Fruit fly (Drosophila melanogaster) whole organism, adult: ENCODE measurements around the gene Scgalpha.

Experiments
- CG11617 ChIP-seq: fragments of 200-800 bp; sonication (Bioruptor generic); optimal IDR thresholded peaks from 2 replicates; lab custom pipeline; 2017; ENCODE audit warnings: mild to moderate bottlenecking, missing biosample characterization, missing genetic modification reagents, missing genetic modification characterization
- CG12768 ChIP-seq: fragments of 200-800 bp; sonication (Bioruptor generic); optimal IDR thresholded peaks from 2 replicates; lab custom pipeline; 2017; ENCODE audit warnings: missing biosample characterization, missing genetic modification characterization, mild to moderate bottlenecking, moderate library complexity, missing genetic modification reagents
- CG14711 ChIP-seq: fragments of 200-800 bp; sonication (Bioruptor generic); optimal IDR thresholded peaks from 2 replicates; lab custom pipeline; 2018; ENCODE audit warnings: missing biosample characterization, mild to moderate bottlenecking, missing genetic modification characterization, moderate library complexity
- CG1620 ChIP-seq: fragments of 200-800 bp; sonication (Bioruptor generic); optimal IDR thresholded peaks from 2 replicates; lab custom pipeline; 2016; ENCODE audit warnings: missing biosample characterization, missing genetic modification characterization
- CG33017 ChIP-seq: fragments of 200-800 bp; sonication (Bioruptor generic); optimal IDR thresholded peaks from 2 replicates; lab custom pipeline; 2018; ENCODE audit warnings: missing biosample characterization, mild to moderate bottlenecking, missing genetic modification characterization, moderate library complexity
- CG5204 ChIP-seq: fragments of 200-800 bp; sonication (Bioruptor generic); optimal IDR thresholded peaks from 2 replicates; lab custom pipeline; 2016; ENCODE audit warnings: missing biosample characterization, missing genetic modification characterization
- CG7045 ChIP-seq: fragments of 200-800 bp; sonication (Bioruptor generic); optimal IDR thresholded peaks from 2 replicates; lab custom pipeline; 2017; ENCODE audit warnings: missing biosample characterization, mild to moderate bottlenecking, missing genetic modification characterization
- CG7101 ChIP-seq: fragments of 200-800 bp; sonication (Bioruptor generic); optimal IDR thresholded peaks from 2 replicates; lab custom pipeline; 2018; ENCODE audit warnings: missing biosample characterization, mild to moderate bottlenecking, missing genetic modification characterization, moderate library complexity
- Clk ChIP-seq: fragments of 200-800 bp; sonication (Bioruptor generic); optimal IDR thresholded peaks from 2 replicates; lab custom pipeline; 2017; ENCODE audit warnings: missing biosample characterization, missing genetic modification characterization
- Crg-1 ChIP-seq: fragments of 200-800 bp; sonication (Bioruptor generic); optimal IDR thresholded peaks from 2 replicates; lab custom pipeline; 2016; ENCODE audit warnings: missing biosample characterization, missing genetic modification characterization
- Hr96 ChIP-seq: fragments of 200-800 bp; sonication (Bioruptor generic); optimal IDR thresholded peaks from 2 replicates; lab custom pipeline; 2016; ENCODE audit warnings: missing biosample characterization, missing genetic modification characterization
- Mnt ChIP-seq: fragments of 200-800 bp; sonication (Bioruptor generic); optimal IDR thresholded peaks from 2 replicates; lab custom pipeline; 2016; ENCODE audit warnings: missing biosample characterization, mild to moderate bottlenecking, missing genetic modification characterization
- bab1 ChIP-seq: fragments of 200-800 bp; sonication (Bioruptor generic); optimal IDR thresholded peaks from 3 replicates; lab custom pipeline; 2019; ENCODE audit warnings: missing biosample characterization, mild to moderate bottlenecking, missing genetic modification characterization, moderate library complexity
- cic ChIP-seq: fragments of 200-800 bp; sonication (Bioruptor generic); optimal IDR thresholded peaks from 2 replicates; lab custom pipeline; 2017; ENCODE audit warnings: missing biosample characterization, mild to moderate bottlenecking, missing genetic modification characterization, moderate library complexity
- cnc ChIP-seq, 2 experiments: fragments of >200 bp; optimal IDR thresholded peaks; 2 replicates each; lab custom pipeline; 2017
- kay ChIP-seq: fragments of 200-800 bp; sonication (Bioruptor generic); peaks from one replicate; lab custom pipeline; 2016; ENCODE audit warnings: missing biosample characterization, missing genetic modification characterization, borderline replicate concordance
- ovo ChIP-seq: fragments of 200-800 bp; sonication (Bioruptor generic); optimal IDR thresholded peaks from 2 replicates; lab custom pipeline; 2016; ENCODE audit warnings: missing biosample characterization, missing genetic modification characterization
- pad ChIP-seq: fragments of 200-800 bp; sonication (Bioruptor generic); optimal IDR thresholded peaks from 3 replicates; lab custom pipeline; 2017; ENCODE audit warnings: missing biosample characterization, missing genetic modification characterization, mild to moderate bottlenecking, moderate library complexity, missing genetic modification reagents
- tj ChIP-seq: fragments of 200-800 bp; sonication (Bioruptor generic); optimal IDR thresholded peaks from 3 replicates; lab custom pipeline; 2017; ENCODE audit warnings: missing biosample characterization, mild to moderate bottlenecking, missing genetic modification characterization, moderate library complexity
- toe ChIP-seq: fragments of 200-800 bp; sonication (Bioruptor generic); optimal IDR thresholded peaks from 2 replicates; lab custom pipeline; 2016; ENCODE audit warnings: missing biosample characterization, missing genetic modification characterization

Gene Scgalpha

dm6 chr2L:8280225-8280624 is 23.0 kb upstream of the Scgalpha start:
- TF ChIP-seq CG14711 (tag; lab: Kevin White, UChicago) (no peak), cnc (optimal IDR thresholded peaks at IDR 0.05; lab: Kevin White, UChicago) (no peak), toe (GFP tag; lab: Kevin White, UChicago) (no peak), CG5204 (GFP tag; lab: Kevin White, UChicago) (no peak), CG33017 (no peak), cic (GFP tag; lab: Kevin White, UChicago) (no peak), CG7101 (tag; lab: Kevin White, UChicago) (no peak), Hr96 (GFP tag; lab: Kevin White, UChicago) (no peak), Mnt (GFP tag; lab: Kevin White, UChicago) (no peak), Clk (GFP tag; lab: Kevin White, UChicago) (no peak), bab1 (no peak), pad (GFP tag; lab: Kevin White, UChicago) (no peak), CG12768 (GFP tag; lab: Kevin White, UChicago) (no peak), CG7045 (no peak), Crg-1 (GFP tag; lab: Kevin White, UChicago) (no peak), kay (GFP tag; lab: Kevin White, UChicago) (no peak), CG1620 (GFP tag; lab: Kevin White, UChicago) (no peak), ovo (GFP tag; lab: Kevin White, UChicago) (no peak), CG11617 (GFP tag; lab: Kevin White, UChicago) (no peak), tj (no peak)

- TF ChIP-seq CG7101 (tag; lab: Kevin White, UChicago): no peak
- no peak for TF ChIP-seq tj
- TF ChIP-seq CG1620 (GFP tag; lab: Kevin White, UChicago): no peak
- TF ChIP-seq bab1: no peak
- TF ChIP-seq CG33017: no peak
- TF ChIP-seq CG5204 (GFP tag; lab: Kevin White, UChicago): no peak
Observed at dm6 chr2L:8281872-8282271, 21.4 kb upstream of the Scgalpha start.

- TF ChIP-seq CG7101 (tag; lab: Kevin White, UChicago) (no peak), CG1620 (GFP tag; lab: Kevin White, UChicago) (no peak), kay (GFP tag; lab: Kevin White, UChicago) (no peak), ovo (GFP tag; lab: Kevin White, UChicago) (no peak), CG5204 (GFP tag; lab: Kevin White, UChicago) (no peak), toe (GFP tag; lab: Kevin White, UChicago) (no peak), tj (no peak), bab1 (no peak), CG14711 (tag; lab: Kevin White, UChicago) (no peak), Hr96 (GFP tag; lab: Kevin White, UChicago) (no peak), Clk (GFP tag; lab: Kevin White, UChicago) (no peak), pad (GFP tag; lab: Kevin White, UChicago) (no peak)
Observed at dm6 chr2L:8284913-8285619, 18.2 kb upstream of the Scgalpha start.

dm6 chr2L:8286595-8286994 is 16.6 kb upstream of the Scgalpha start:
- TF ChIP-seq ovo (GFP tag; lab: Kevin White, UChicago) (no peak), pad (GFP tag; lab: Kevin White, UChicago) (no peak), CG7045 (no peak), CG33017 (no peak), cic (GFP tag; lab: Kevin White, UChicago) (no peak), Hr96 (GFP tag; lab: Kevin White, UChicago) (no peak), CG14711 (tag; lab: Kevin White, UChicago) (no peak), Clk (GFP tag; lab: Kevin White, UChicago) (no peak), Crg-1 (GFP tag; lab: Kevin White, UChicago) (no peak), tj (no peak), cnc (optimal IDR thresholded peaks at IDR 0.05; lab: Kevin White, UChicago) (no peak), bab1 (no peak), CG11617 (GFP tag; lab: Kevin White, UChicago) (no peak), toe (GFP tag; lab: Kevin White, UChicago) (no peak)

dm6 chr2L:8288087-8288486 is 15.1 kb upstream of the Scgalpha start:
- TF ChIP-seq CG7045: no peak
- TF ChIP-seq CG33017: no peak
- no peak for TF ChIP-seq pad (GFP tag; lab: Kevin White, UChicago)
- no peak for TF ChIP-seq Mnt (GFP tag; lab: Kevin White, UChicago)
- no peak for TF ChIP-seq toe (GFP tag; lab: Kevin White, UChicago)
- TF ChIP-seq CG5204 (GFP tag; lab: Kevin White, UChicago): no peak

dm6 chr2L:8289352-8290091 is 13.7 kb upstream of the Scgalpha start:
- TF ChIP-seq CG5204 (GFP tag; lab: Kevin White, UChicago) (no peak), Mnt (GFP tag; lab: Kevin White, UChicago) (no peak), bab1 (no peak), Crg-1 (GFP tag; lab: Kevin White, UChicago) (no peak), tj (no peak), Clk (GFP tag; lab: Kevin White, UChicago) (no peak), Hr96 (GFP tag; lab: Kevin White, UChicago) (no peak), CG14711 (tag; lab: Kevin White, UChicago) (no peak), ovo (GFP tag; lab: Kevin White, UChicago) (no peak), cic (GFP tag; lab: Kevin White, UChicago) (no peak), pad (GFP tag; lab: Kevin White, UChicago) (no peak), CG33017 (no peak)
